Worm (Caenorhabditis elegans): Measurements from ENCODE around the gene F35B12.10.

F35B12.10 gene

ce11 chrV:11610049-11610448 is 19.0 kb downstream of the F35B12.10 start, which contains the start of gene piit-1:
TSS of gene piit-1 (minus strand) at chrV:11610149.
- TF ChIP-seq pha-4 (tag; optimal IDR thresholded peaks at IDR 0.05) (peak; percentile 32), fos-1 (tag; optimal IDR thresholded peaks at IDR 0.05) (no peak)

- peak; percentile 74 for TF ChIP-seq pha-4 (tag; optimal IDR thresholded peaks at IDR 0.05)
- TF ChIP-seq snpc-4 (tag; optimal IDR thresholded peaks at IDR 0.05): no peak
Observed at ce11 chrV:11606424-11606823, 22.6 kb downstream of the F35B12.10 start, which contains the start of gene idpp-16. TSS of gene idpp-16 (minus strand) at chrV:11606524.

- TF ChIP-seq unc-62 (GFP tag; optimal IDR thresholded peaks at IDR 0.05) (no peak), pha-4 (tag; optimal IDR thresholded peaks at IDR 0.05) (peak; percentile 91)
Observed at ce11 chrV:11605227-11605626, 23.8 kb downstream of the F35B12.10 start.

- no peak for TF ChIP-seq elt-1 (tag; optimal IDR thresholded peaks at IDR 0.05)
- peak; percentile 47 for TF ChIP-seq pha-4 (tag; optimal IDR thresholded peaks at IDR 0.05)
- TF ChIP-seq lin-15B (tag; optimal IDR thresholded peaks at IDR 0.05): no peak
- TF ChIP-seq ztf-11 (tag; optimal IDR thresholded peaks at IDR 0.05): no peak
- peak; percentile 76 for TF ChIP-seq elt-2 (tag; optimal IDR thresholded peaks at IDR 0.05)
- no peak for TF ChIP-seq R02D3.7 (tag; optimal IDR thresholded peaks at IDR 0.05)
- peak; percentile 77 for TF ChIP-seq pqm-1 (tag; optimal IDR thresholded peaks at IDR 0.05)
- TF ChIP-seq nhr-76 (tag; optimal IDR thresholded peaks at IDR 0.05): no peak
- TF ChIP-seq aly-2 (tag; optimal IDR thresholded peaks at IDR 0.05): no peak
- TF ChIP-seq ceh-16 (tag; optimal IDR thresholded peaks at IDR 0.05): no peak
- TF ChIP-seq daf-12 (tag; optimal IDR thresholded peaks at IDR 0.05): no peak
Observed at ce11 chrV:11604484-11604883, 24.6 kb downstream of the F35B12.10 start, which contains the start of gene dhs-20. TSS of gene dhs-20 (minus strand) at chrV:11604563.

- TF ChIP-seq egl-5 (tag; optimal IDR thresholded peaks at IDR 0.05) (no peak), ceh-82 (tag; optimal IDR thresholded peaks at IDR 0.05) (no peak), mdl-1 (tag; optimal IDR thresholded peaks at IDR 0.05) (no peak), hmg-11 (tag; optimal IDR thresholded peaks at IDR 0.05) (no peak), nhr-43 (tag; optimal IDR thresholded peaks at IDR 0.05; ENCODE audit: poor library complexity, severe bottlenecking) (no peak), ztf-11 (tag; optimal IDR thresholded peaks at IDR 0.05) (no peak), ama-1 (optimal IDR thresholded peaks at IDR 0.05) (no peak), lin-15B (tag; optimal IDR thresholded peaks at IDR 0.05) (no peak), jun-1 (tag; optimal IDR thresholded peaks at IDR 0.05) (no peak)
Observed at ce11 chrV:11600800-11601199, 28.3 kb downstream of the F35B12.10 start, which contains the start of gene F35B12.9. TSS of gene F35B12.9 (plus strand) at chrV:11601171.

- TF ChIP-seq hmg-11 (tag; optimal IDR thresholded peaks at IDR 0.05): no peak
- no peak for TF ChIP-seq snpc-4 (tag; optimal IDR thresholded peaks at IDR 0.05)
- TF ChIP-seq daf-12 (tag; optimal IDR thresholded peaks at IDR 0.05): no peak
Observed at ce11 chrV:11598807-11599206, 30.3 kb downstream of the F35B12.10 start, which contains the start of gene srx-84. TSS of gene srx-84 (plus strand) at chrV:11599107.

ce11 chrV:11593888-11594287 is 35.2 kb downstream of the F35B12.10 start:
- no peak for TF ChIP-seq skn-1 (tag; optimal IDR thresholded peaks at IDR 0.05)
- no peak for TF ChIP-seq nhr-28 (tag; optimal IDR thresholded peaks at IDR 0.05)
- no peak for TF ChIP-seq hmg-11 (tag; optimal IDR thresholded peaks at IDR 0.05)
- no peak for TF ChIP-seq elt-2 (tag; optimal IDR thresholded peaks at IDR 0.05)
- TF ChIP-seq daf-12 (tag; optimal IDR thresholded peaks at IDR 0.05): no peak
- no peak for TF ChIP-seq ZK546.5 (tag; optimal IDR thresholded peaks at IDR 0.05)

ce11 chrV:11593427-11593826 is 35.6 kb downstream of the F35B12.10 start, which contains the start of gene srx-80:
TSS of gene srx-80 (plus strand) at chrV:11593727.
- TF ChIP-seq daf-12 (tag; optimal IDR thresholded peaks at IDR 0.05) (no peak), ceh-82 (tag; optimal IDR thresholded peaks at IDR 0.05) (no peak)

ce11 chrV:11589433-11589832 is 39.6 kb downstream of the F35B12.10 start, which contains the start of gene srx-82:
TSS of gene srx-82 (plus strand) at chrV:11589733.
- TF ChIP-seq nhr-11 (tag; optimal IDR thresholded peaks at IDR 0.05) (no peak), ztf-4 (tag; optimal IDR thresholded peaks at IDR 0.05) (no peak), fkh-10 (GFP tag; optimal IDR thresholded peaks at IDR 0.05) (no peak), egl-5 (tag; optimal IDR thresholded peaks at IDR 0.05) (no peak), nhr-25 (tag; optimal IDR thresholded peaks at IDR 0.05) (no peak), elt-2 (tag; optimal IDR thresholded peaks at IDR 0.05) (no peak), ceh-9 (tag; optimal IDR thresholded peaks at IDR 0.05) (no peak), ceh-28 (tag; optimal IDR thresholded peaks at IDR 0.05) (no peak), elt-3 (tag; optimal IDR thresholded peaks at IDR 0.05) (no peak), ZK546.5 (tag; optimal IDR thresholded peaks at IDR 0.05) (no peak), ztf-11 (tag; optimal IDR thresholded peaks at IDR 0.05) (no peak), pha-4 (tag; optimal IDR thresholded peaks at IDR 0.05) (no peak), lin-15B (tag; optimal IDR thresholded peaks at IDR 0.05) (no peak), fos-1 (tag; optimal IDR thresholded peaks at IDR 0.05) (no peak), lsy-12 (tag; optimal IDR thresholded peaks at IDR 0.05) (no peak), nhr-23 (tag; optimal IDR thresholded peaks at IDR 0.05) (no peak)
